Worm (Caenorhabditis elegans) whole organism, mixed stage, embryonic: Measurements from ENCODE around the gene dph-5.

Source experiments
- ceh-83 ChIP-seq: fragments of 200-800 bp; sonication (Bioruptor generic); optimal IDR thresholded peaks from 2 replicates; lab custom pipeline; 2018; ENCODE audit warnings: mild to moderate bottlenecking, missing genetic modification characterization, missing compliant biosample characterization
- elt-1 ChIP-seq: sonication (generic microtip); optimal IDR thresholded peaks from 2 replicates; lab custom pipeline; 2017; ENCODE audit warnings: missing genetic modification characterization, mild to moderate bottlenecking, missing compliant biosample characterization, antibody characterized with exemption, moderate library complexity, borderline replicate concordance; ENCODE audit not compliant: insufficient read depth
- lsy-2 ChIP-seq: fragments of 150-350 bp; optimal IDR thresholded peaks from 2 replicates; lab custom pipeline; 2014; ENCODE audit warnings: missing biosample characterization, missing genetic modification characterization
- nhr-237 ChIP-seq: fragments of 150-350 bp; optimal IDR thresholded peaks from 2 replicates; lab custom pipeline; 2014; ENCODE audit warnings: missing biosample characterization, missing genetic modification characterization
- pha-4 ChIP-seq: fragments of 150-350 bp; optimal IDR thresholded peaks from 2 replicates; lab custom pipeline; 2018; ENCODE audit warnings: missing biosample characterization, missing genetic modification reagents, missing genetic modification characterization
- tbx-8 ChIP-seq: fragments of 200-800 bp; sonication (Bioruptor generic); optimal IDR thresholded peaks from 2 replicates; lab custom pipeline; 2018; ENCODE audit warnings: mild to moderate bottlenecking, missing genetic modification characterization, moderate library complexity, missing compliant biosample characterization

- peak; percentile 77 for TF ChIP-seq nhr-237 (tag; lab: Kevin White, UChicago)
- TF ChIP-seq lsy-2 = no peak
- TF ChIP-seq elt-1 (tag; lab: Kevin White, UChicago) = no peak
- TF ChIP-seq pha-4 = peak; percentile 44
- no peak for TF ChIP-seq ceh-83
- TF ChIP-seq tbx-8 (GFP tag; lab: Kevin White, UChicago) = no peak
These were observed 2.0 kb upstream of the dph-5 start, which contains the start of the genes B0491.6 and pigm-1 for ce11 chrII:11347878-11348556.
